Fruit fly (Drosophila melanogaster) whole organism, prepupa: ENCODE measurements around the gene CG6873.

Experiments
- CG10669 ChIP-seq: fragments of 200-800 bp; sonication (Bioruptor generic); optimal IDR thresholded peaks from 3 replicates; lab custom pipeline; 2018; ENCODE audit warnings: missing biosample characterization, mild to moderate bottlenecking, missing genetic modification characterization, moderate library complexity
- CG11294 ChIP-seq: fragments of 200-800 bp; sonication (Bioruptor generic); IDR thresholded peaks from 2 replicates; pipeline ENCODE4 v1.3.6; 2022; ENCODE audit warnings: missing biosample characterization, missing genetic modification characterization
- CG11762 ChIP-seq: fragments of 200-800 bp; sonication (Bioruptor generic); optimal IDR thresholded peaks from 3 replicates; lab custom pipeline; 2016; ENCODE audit warnings: missing biosample characterization, missing genetic modification characterization; ENCODE audit not compliant: insufficient read depth
- CG11902 ChIP-seq: fragments of 200-800 bp; sonication (Bioruptor generic); optimal IDR thresholded peaks from 3 replicates; lab custom pipeline; 2016; ENCODE audit warnings: missing biosample characterization, missing genetic modification characterization
- CG1621 ChIP-seq: fragments of 200-800 bp; sonication (Bioruptor generic); optimal IDR thresholded peaks from 3 replicates; lab custom pipeline; 2018; ENCODE audit warnings: missing biosample characterization, mild to moderate bottlenecking, missing genetic modification characterization
- CG16779 ChIP-seq: fragments of 200-800 bp; sonication (Bioruptor generic); optimal IDR thresholded peaks from 3 replicates; lab custom pipeline; 2017; ENCODE audit warnings: missing biosample characterization, mild to moderate bottlenecking, missing genetic modification characterization
- CG3032 ChIP-seq: fragments of 200-800 bp; optimal IDR thresholded peaks from 2 replicates; lab custom pipeline; 2019; ENCODE audit warnings: missing biosample characterization, mild to moderate bottlenecking, missing genetic modification characterization, moderate library complexity
- CG31627 ChIP-seq: fragments of 200-800 bp; sonication (Bioruptor generic); optimal IDR thresholded peaks from 3 replicates; lab custom pipeline; 2016; ENCODE audit warnings: missing biosample characterization, missing genetic modification characterization
- CG32006 ChIP-seq: fragments of 200-800 bp; sonication (Bioruptor generic); optimal IDR thresholded peaks from 3 replicates; lab custom pipeline; 2017; ENCODE audit warnings: missing biosample characterization, mild to moderate bottlenecking, missing genetic modification characterization
- CG34406 ChIP-seq: fragments of 200-800 bp; sonication (Bioruptor generic); optimal IDR thresholded peaks from 3 replicates; lab custom pipeline; 2016; ENCODE audit warnings: missing biosample characterization, missing genetic modification characterization
- CG6163 ChIP-seq: fragments of 200-800 bp; sonication (Bioruptor generic); IDR thresholded peaks from 3 replicates; pipeline ENCODE4 v1.3.6; 2022; ENCODE audit warnings: missing biosample characterization, missing genetic modification characterization
- CG6276 ChIP-seq: fragments of 200-800 bp; sonication (Bioruptor generic); optimal IDR thresholded peaks from 2 replicates; lab custom pipeline; 2017; ENCODE audit warnings: missing biosample characterization, mild to moderate bottlenecking, missing genetic modification characterization
- CG6792 ChIP-seq: fragments of 200-800 bp; sonication (Bioruptor generic); optimal IDR thresholded peaks from 3 replicates; lab custom pipeline; 2016; ENCODE audit warnings: missing biosample characterization, missing genetic modification characterization
- CG6808 ChIP-seq: fragments of 200-800 bp; sonication (Bioruptor generic); optimal IDR thresholded peaks from 3 replicates; lab custom pipeline; 2017; ENCODE audit warnings: missing biosample characterization, missing genetic modification characterization, mild to moderate bottlenecking, moderate library complexity, missing genetic modification reagents
- CG6854 ChIP-seq: fragments of 200-800 bp; sonication (Bioruptor generic); optimal IDR thresholded peaks from 2 replicates; lab custom pipeline; 2017; ENCODE audit warnings: missing biosample characterization, mild to moderate bottlenecking, missing genetic modification characterization
- CG7368 ChIP-seq: fragments of 200-800 bp; sonication (Bioruptor generic); optimal IDR thresholded peaks from 3 replicates; lab custom pipeline; 2016; ENCODE audit warnings: missing biosample characterization, missing genetic modification characterization
- CG8119 ChIP-seq: fragments of 200-800 bp; sonication (Bioruptor generic); IDR thresholded peaks from 3 replicates; pipeline ENCODE4 v1.3.6; 2022; ENCODE audit warnings: missing biosample characterization, missing genetic modification characterization
- CG8632 ChIP-seq: fragments of 200-800 bp; sonication (Bioruptor generic); optimal IDR thresholded peaks from 3 replicates; lab custom pipeline; 2016; ENCODE audit warnings: missing biosample characterization, missing genetic modification characterization
- CG9139 ChIP-seq: fragments of 200-800 bp; sonication (Bioruptor generic); optimal IDR thresholded peaks from 3 replicates; lab custom pipeline; 2017; ENCODE audit warnings: missing biosample characterization, mild to moderate bottlenecking, missing genetic modification characterization
- Eip75B ChIP-seq: fragments of 200-800 bp; sonication (Bioruptor generic); optimal IDR thresholded peaks from 3 replicates; lab custom pipeline; 2016; ENCODE audit warnings: missing biosample characterization, missing genetic modification characterization
- Eip78C ChIP-seq: fragments of 200-800 bp; sonication (Bioruptor generic); peaks from one replicate; lab custom pipeline; 2016; ENCODE audit warnings: missing biosample characterization, missing genetic modification characterization
- Ets21C ChIP-seq: fragments of 200-800 bp; sonication (Bioruptor generic); optimal IDR thresholded peaks from 3 replicates; lab custom pipeline; 2016; ENCODE audit warnings: missing biosample characterization, missing genetic modification characterization
- Gug ChIP-seq: fragments of 200-800 bp; sonication (Bioruptor generic); IDR thresholded peaks from 2 replicates; pipeline ENCODE4 v1.3.6; 2022; ENCODE audit warnings: missing biosample characterization, missing genetic modification characterization
- Hr38 ChIP-seq: sonication (Bioruptor generic); optimal IDR thresholded peaks from 2 replicates; lab custom pipeline; 2016; ENCODE audit warnings: missing biosample characterization, missing genetic modification characterization
- Hr4 ChIP-seq: fragments of 200-800 bp; sonication (Bioruptor generic); optimal IDR thresholded peaks from 3 replicates; lab custom pipeline; 2016; ENCODE audit warnings: missing biosample characterization, missing genetic modification characterization
- Lpt ChIP-seq: fragments of 200-800 bp; sonication (Bioruptor generic); optimal IDR thresholded peaks from 3 replicates; lab custom pipeline; 2016; ENCODE audit warnings: missing biosample characterization, missing genetic modification characterization
- Smox ChIP-seq: fragments of 200-800 bp; sonication (Bioruptor generic); optimal IDR thresholded peaks from 3 replicates; lab custom pipeline; 2016; ENCODE audit warnings: missing biosample characterization, missing genetic modification characterization
- Sox14 ChIP-seq: fragments of 200-800 bp; sonication (Bioruptor generic); optimal IDR thresholded peaks from 3 replicates; lab custom pipeline; 2016; ENCODE audit warnings: missing biosample characterization, missing genetic modification characterization
- Sox15 ChIP-seq: fragments of 200-800 bp; sonication (Bioruptor generic); optimal IDR thresholded peaks from 3 replicates; lab custom pipeline; 2016; ENCODE audit warnings: missing biosample characterization, missing genetic modification characterization
- cyc ChIP-seq: fragments of 200-800 bp; sonication (Bioruptor generic); optimal IDR thresholded peaks from 3 replicates; lab custom pipeline; 2016; ENCODE audit warnings: missing biosample characterization, missing genetic modification characterization
- dac ChIP-seq: fragments of 200-800 bp; sonication (Bioruptor generic); optimal IDR thresholded peaks from 2 replicates; lab custom pipeline; 2017; ENCODE audit warnings: missing biosample characterization, mild to moderate bottlenecking, missing genetic modification characterization
- dsx ChIP-seq: fragments of 200-800 bp; optimal IDR thresholded peaks from 3 replicates; lab custom pipeline; 2019; ENCODE audit warnings: missing biosample characterization, mild to moderate bottlenecking, missing genetic modification characterization, moderate library complexity; ENCODE audit not compliant: poor library complexity, severe bottlenecking
- esn ChIP-seq: fragments of 200-800 bp; sonication (Bioruptor generic); optimal IDR thresholded peaks from 2 replicates; lab custom pipeline; 2016; ENCODE audit warnings: missing biosample characterization, mild to moderate bottlenecking, missing genetic modification characterization, moderate library complexity
- fd59A ChIP-seq: fragments of 200-800 bp; sonication (Bioruptor generic); optimal IDR thresholded peaks from 2 replicates; lab custom pipeline; 2017; ENCODE audit warnings: missing biosample characterization, mild to moderate bottlenecking, missing genetic modification characterization, missing genetic modification reagents
- fd85E ChIP-seq: fragments of 200-800 bp; sonication (Bioruptor generic); optimal IDR thresholded peaks from 3 replicates; lab custom pipeline; 2016; ENCODE audit warnings: missing biosample characterization, missing genetic modification characterization
- spab ChIP-seq: fragments of 200-800 bp; sonication (Bioruptor generic); optimal IDR thresholded peaks from 2 replicates; lab custom pipeline; 2017; ENCODE audit warnings: missing biosample characterization, mild to moderate bottlenecking, missing genetic modification characterization, missing genetic modification reagents
- ss ChIP-seq, 2 experiments: fragments of 200-800 bp; sonication (Bioruptor generic); optimal IDR thresholded peaks; 2 replicates in 1 of 2; 3 replicates in 1 of 2; lab custom pipeline; 2017 to 2018; ENCODE audit warnings: mild to moderate bottlenecking in 2 of 2, missing biosample characterization in 2 of 2, missing genetic modification characterization in 2 of 2, moderate library complexity in 1 of 2
- svp ChIP-seq: fragments of 200-800 bp; sonication (Bioruptor generic); peaks from one replicate; lab custom pipeline; 2016; ENCODE audit warnings: missing biosample characterization, missing genetic modification characterization
- vri ChIP-seq: fragments of 200-800 bp; sonication (Bioruptor generic); optimal IDR thresholded peaks from 3 replicates; lab custom pipeline; 2016; ENCODE audit warnings: missing biosample characterization, mild to moderate bottlenecking, missing genetic modification characterization

CG6873 gene

dm6 chrX:18700586-18700985, 39.1 kb downstream of the CG6873 start:
- no peak for TF ChIP-seq Hr38
- TF ChIP-seq CG11902 (GFP tag; lab: Kevin White, UChicago) = no peak
- no peak for TF ChIP-seq CG10669 (GFP tag; lab: Kevin White, UChicago)
- TF ChIP-seq Gug (GFP tag; lab: Robert Waterston, UW) = no peak

dm6 chrX:18699268-18700140, 40.2 kb downstream of the CG6873 start:
- TF ChIP-seq fd59A (no peak), Sox14 (GFP tag; lab: Kevin White, UChicago) (no peak), CG11762 (GFP tag; lab: Kevin White, UChicago) (no peak), Lpt (GFP tag; lab: Kevin White, UChicago) (no peak), Eip75B (GFP tag; lab: Kevin White, UChicago) (no peak), CG16779 (tag; lab: Kevin White, UChicago) (no peak), CG7368 (GFP tag; lab: Kevin White, UChicago) (no peak), spab (GFP tag; lab: Kevin White, UChicago) (peak; percentile 32), Hr4 (GFP tag; lab: Kevin White, UChicago) (no peak), CG11294 (GFP tag; lab: Robert Waterston, UW) (no peak), CG6854 (GFP tag; lab: Kevin White, UChicago) (no peak), CG8119 (no peak), CG32006 (no peak), CG6276 (GFP tag; lab: Kevin White, UChicago) (no peak), CG10669 (GFP tag; lab: Kevin White, UChicago) (no peak), Ets21C (no peak), ss (GFP tag; optimal IDR thresholded peaks at IDR 0.05; lab: Kevin White, UChicago) (peak; percentile 41 to 51), CG3032 (no peak), CG31627 (no peak), cyc (GFP tag; lab: Kevin White, UChicago) (no peak), CG8632 (GFP tag; lab: Kevin White, UChicago) (no peak), esn (GFP tag; lab: Kevin White, UChicago) (no peak), CG1621 (tag; lab: Kevin White, UChicago) (no peak), CG34406 (GFP tag; lab: Kevin White, UChicago) (no peak), CG9139 (peak; percentile 43), CG6792 (no peak), CG6808 (GFP tag; lab: Kevin White, UChicago) (peak; percentile 28), CG6163 (0 out of 3 replicates have a peak, but pooled peaks have one; percentile 7), Hr38 (no peak), Gug (GFP tag; lab: Robert Waterston, UW) (no peak), Sox15 (no peak), CG11902 (GFP tag; lab: Kevin White, UChicago) (no peak), dsx (peak; percentile 20), Eip78C (GFP tag; lab: Kevin White, UChicago) (peak; percentile 34)

- TF ChIP-seq fd59A (no peak), ss (GFP tag; optimal IDR thresholded peaks at IDR 0.05; lab: Kevin White, UChicago) (peak in 1 of 2 experiments; percentile 73)
These were observed 44.1 kb downstream of the CG6873 start for dm6 chrX:18695603-18696002.

- TF ChIP-seq CG1621 (tag; lab: Kevin White, UChicago) = no peak
- no peak for TF ChIP-seq dac
- TF ChIP-seq vri = no peak
- no peak for TF ChIP-seq Hr38
- no peak for TF ChIP-seq dsx
- no peak for TF ChIP-seq Sox14 (GFP tag; lab: Kevin White, UChicago)
- TF ChIP-seq CG31627 = no peak
- TF ChIP-seq Smox (GFP tag; lab: Kevin White, UChicago) = no peak
- TF ChIP-seq ss (GFP tag; optimal IDR thresholded peaks at IDR 0.05; lab: Kevin White, UChicago) = no peak
- no peak for TF ChIP-seq CG16779 (tag; lab: Kevin White, UChicago)
- TF ChIP-seq CG3032 = no peak
- TF ChIP-seq CG7368 (GFP tag; lab: Kevin White, UChicago) = no peak
- no peak for TF ChIP-seq fd85E (GFP tag; lab: Kevin White, UChicago)
- no peak for TF ChIP-seq CG32006
- TF ChIP-seq svp (GFP tag; lab: Kevin White, UChicago) = no peak
- TF ChIP-seq Eip78C (GFP tag; lab: Kevin White, UChicago) = no peak
- TF ChIP-seq CG11762 (GFP tag; lab: Kevin White, UChicago) = no peak
These were observed 46.7 kb downstream of the CG6873 start, which contains the start of gene Cyp18a1 for dm6 chrX:18692948-18693502. Cyp18a1 (minus strand) TSS chrX:18693042.
